Worm (Caenorhabditis elegans) whole organism, late embryonic: ENCODE measurements around the gene mdt-1.2.
A peak's percentile ranks its signal among the peaks of the same experiment; 100 is the strongest.
"Not testable (repeated sequence)": the region's sequence is repeated elsewhere in the genome, so short reads cannot be mapped to it uniquely, and the experiment has no call there.

ENCODE experiments used
- C38D4.7 ChIP-seq: fragments of 200-800 bp; sonication (Bioruptor generic); optimal IDR thresholded peaks from 2 replicates; lab custom pipeline; 2018; ENCODE audit warnings: mild to moderate bottlenecking, missing genetic modification characterization, moderate library complexity, missing compliant biosample characterization
- F13H6.1 ChIP-seq: sonication (generic microtip); optimal IDR thresholded peaks from 2 replicates; lab custom pipeline; 2016; ENCODE audit warnings: missing genetic modification characterization, missing compliant biosample characterization
- ceh-14 ChIP-seq: sonication (generic microtip); optimal IDR thresholded peaks from 2 replicates; lab custom pipeline; 2016; ENCODE audit warnings: missing genotype, missing genetic modification characterization, missing compliant biosample characterization
- ceh-2 ChIP-seq: sonication (generic microtip); optimal IDR thresholded peaks from 2 replicates; lab custom pipeline; 2016; ENCODE audit warnings: missing genotype, missing genetic modification characterization, missing compliant biosample characterization
- ceh-24 ChIP-seq: sonication (generic microtip); optimal IDR thresholded peaks from 2 replicates; lab custom pipeline; 2016; ENCODE audit warnings: mild to moderate bottlenecking, missing genetic modification characterization, missing compliant biosample characterization
- ceh-30 ChIP-seq: fragments of 150-350 bp; optimal IDR thresholded peaks from 2 replicates; lab custom pipeline; 2014; ENCODE audit warnings: missing biosample characterization, missing genetic modification characterization
- ceh-48 ChIP-seq: sonication (generic microtip); optimal IDR thresholded peaks from 2 replicates; lab custom pipeline; 2016; ENCODE audit warnings: missing genetic modification characterization, inconsistent platforms, missing compliant biosample characterization
- ceh-6 ChIP-seq: fragments of 200-800 bp; sonication (Bioruptor generic); optimal IDR thresholded peaks from 2 replicates; lab custom pipeline; 2018; ENCODE audit warnings: mild to moderate bottlenecking, missing genetic modification characterization, missing compliant biosample characterization
- ceh-9 ChIP-seq: sonication (generic microtip); optimal IDR thresholded peaks from 2 replicates; lab custom pipeline; 2016; ENCODE audit warnings: mild to moderate bottlenecking, missing genetic modification characterization, inconsistent platforms, missing compliant biosample characterization
- dve-1 ChIP-seq: sonication (generic microtip); optimal IDR thresholded peaks from 2 replicates; lab custom pipeline; 2017; ENCODE audit warnings: antibody characterized with exemption, mild to moderate bottlenecking, missing genetic modification characterization, missing compliant biosample characterization
- elt-2 ChIP-seq: sonication (generic microtip); optimal IDR thresholded peaks from 2 replicates; lab custom pipeline; 2016; ENCODE audit warnings: missing genetic modification reagents, missing genetic modification characterization, missing compliant biosample characterization
- elt-4 ChIP-seq: sonication (generic microtip); optimal IDR thresholded peaks from 2 replicates; lab custom pipeline; 2016; ENCODE audit warnings: missing genetic modification characterization, missing compliant biosample characterization
- eyg-1 ChIP-seq: sonication (generic microtip); optimal IDR thresholded peaks from 2 replicates; lab custom pipeline; 2016; ENCODE audit warnings: missing genotype, missing genetic modification characterization, missing compliant biosample characterization
- fax-1 ChIP-seq: sonication (generic microtip); optimal IDR thresholded peaks from 2 replicates; lab custom pipeline; 2016; ENCODE audit warnings: missing genotype, missing genetic modification characterization, missing compliant biosample characterization
- fkh-10 ChIP-seq: fragments of 150-350 bp; optimal IDR thresholded peaks from 2 replicates; lab custom pipeline; 2014; ENCODE audit warnings: missing biosample characterization, missing genetic modification reagents, missing genetic modification characterization
- hlh-13 ChIP-seq: fragments of 200-800 bp; sonication (Bioruptor generic); optimal IDR thresholded peaks from 2 replicates; lab custom pipeline; 2018; ENCODE audit warnings: mild to moderate bottlenecking, missing genetic modification characterization, missing compliant biosample characterization
- hlh-6 ChIP-seq: sonication (generic microtip); optimal IDR thresholded peaks from 2 replicates; lab custom pipeline; 2016; ENCODE audit warnings: missing genotype, missing genetic modification characterization, missing compliant biosample characterization
- lin-11 ChIP-seq: fragments of 200-800 bp; sonication (Bioruptor generic); optimal IDR thresholded peaks from 2 replicates; lab custom pipeline; 2018; ENCODE audit warnings: mild to moderate bottlenecking, missing genetic modification characterization, missing compliant biosample characterization
- madf-2 ChIP-seq: sonication (generic microtip); optimal IDR thresholded peaks from 2 replicates; lab custom pipeline; 2017; ENCODE audit warnings: missing genetic modification characterization, missing compliant biosample characterization
- mec-3 ChIP-seq: sonication (generic microtip); optimal IDR thresholded peaks from 2 replicates; lab custom pipeline; 2016; ENCODE audit warnings: borderline replicate concordance, missing genetic modification characterization, missing compliant biosample characterization
- odd-2 ChIP-seq: sonication (generic microtip); optimal IDR thresholded peaks from 2 replicates; lab custom pipeline; 2017; ENCODE audit warnings: antibody characterized with exemption, mild to moderate bottlenecking, missing genetic modification characterization, missing compliant biosample characterization
- pax-1 ChIP-seq: fragments of 150-350 bp; optimal IDR thresholded peaks from 2 replicates; lab custom pipeline; 2014; ENCODE audit warnings: missing biosample characterization, missing genetic modification characterization
- pha-4 ChIP-seq: fragments of 150-350 bp; optimal IDR thresholded peaks from 2 replicates; lab custom pipeline; 2018; ENCODE audit warnings: missing biosample characterization, missing genetic modification reagents, missing genetic modification characterization
- pqm-1 ChIP-seq: sonication (generic microtip); optimal IDR thresholded peaks from 2 replicates; lab custom pipeline; 2016; ENCODE audit warnings: missing genetic modification characterization, missing compliant biosample characterization
- pros-1 ChIP-seq: fragments of 150-350 bp; optimal IDR thresholded peaks from 2 replicates; lab custom pipeline; 2014; ENCODE audit warnings: missing biosample characterization, missing genetic modification reagents, missing genetic modification characterization
- rnt-1 ChIP-seq: sonication (generic microtip); optimal IDR thresholded peaks from 2 replicates; lab custom pipeline; 2016; ENCODE audit warnings: missing genetic modification characterization, missing compliant biosample characterization
- sdc-2 ChIP-seq: sonication (generic microtip); optimal IDR thresholded peaks from 2 replicates; lab custom pipeline; 2016; ENCODE audit warnings: missing genotype, missing genetic modification characterization, missing compliant biosample characterization
- sox-2 ChIP-seq: fragments of 200-800 bp; sonication (Bioruptor generic); IDR thresholded peaks from 2 replicates; pipeline ENCODE4 v1.3.6; 2022; ENCODE audit warnings: missing genetic modification reagents, missing genetic modification characterization, missing compliant biosample characterization
- syd-9 ChIP-seq: sonication (generic microtip); optimal IDR thresholded peaks from 2 replicates; lab custom pipeline; 2016; ENCODE audit warnings: mild to moderate bottlenecking, missing genetic modification characterization, moderate library complexity, missing compliant biosample characterization
- unc-3 ChIP-seq, 2 experiments: fragments of 200-800 bp in 1 of 2; sonication (Bioruptor generic) in 1 of 2; sonication (generic microtip) in 1 of 2; conservative IDR thresholded peaks in 1 of 2; optimal IDR thresholded peaks in 1 of 2; 2 replicates each; pipeline versions ENCODE4 v1.3.6 to Lab custom; 2016 to 2022; ENCODE audit warnings: missing compliant biosample characterization in 2 of 2, missing genetic modification characterization in 2 of 2, missing genetic modification reagents in 1 of 2
- unc-42 ChIP-seq: sonication (generic microtip); optimal IDR thresholded peaks from 2 replicates; lab custom pipeline; 2016; ENCODE audit warnings: missing genotype, missing genetic modification characterization, missing compliant biosample characterization
- unc-55 ChIP-seq: sonication (generic microtip); optimal IDR thresholded peaks from 2 replicates; lab custom pipeline; 2017; ENCODE audit warnings: missing biosample characterization, missing genetic modification reagents, missing genetic modification characterization
- zip-5 ChIP-seq: sonication (generic microtip); optimal IDR thresholded peaks from 2 replicates; lab custom pipeline; 2016; ENCODE audit warnings: missing genetic modification characterization, missing compliant biosample characterization
- ztf-16 ChIP-seq: sonication (generic microtip); optimal IDR thresholded peaks from 2 replicates; lab custom pipeline; 2017; ENCODE audit warnings: missing genetic modification characterization, missing compliant biosample characterization

The mdt-1.2 gene

DNA sequence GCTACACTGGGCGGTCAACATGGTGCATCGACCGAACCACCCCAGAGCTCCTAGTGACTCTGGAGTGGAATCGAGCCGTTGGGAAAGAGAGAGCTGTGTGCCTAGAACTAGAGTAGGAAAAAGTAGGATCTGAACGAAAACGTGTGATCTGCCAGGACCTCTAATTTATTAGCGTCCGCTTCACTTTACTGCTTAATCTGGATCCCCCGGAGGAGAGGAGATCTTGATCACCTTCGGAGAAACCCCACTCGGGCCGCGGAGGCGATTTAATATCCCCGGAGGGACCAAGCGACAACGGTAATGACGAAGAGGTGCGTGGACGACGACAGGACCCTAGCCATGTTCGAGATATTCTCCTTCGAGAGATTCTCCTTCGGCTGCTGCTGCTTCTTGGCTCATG is 34.0 kb upstream of the mdt-1.2 start, which contains the start of gene K09E3.2:
Gene K09E3.2 (plus strand): TSS at position 301 of the 400 bp plus-strand sequence.
- not testable (repeated sequence) for TF ChIP-seq ceh-24, F13H6.1, pha-4 (tag; lab: Kevin White, UChicago)

DNA sequence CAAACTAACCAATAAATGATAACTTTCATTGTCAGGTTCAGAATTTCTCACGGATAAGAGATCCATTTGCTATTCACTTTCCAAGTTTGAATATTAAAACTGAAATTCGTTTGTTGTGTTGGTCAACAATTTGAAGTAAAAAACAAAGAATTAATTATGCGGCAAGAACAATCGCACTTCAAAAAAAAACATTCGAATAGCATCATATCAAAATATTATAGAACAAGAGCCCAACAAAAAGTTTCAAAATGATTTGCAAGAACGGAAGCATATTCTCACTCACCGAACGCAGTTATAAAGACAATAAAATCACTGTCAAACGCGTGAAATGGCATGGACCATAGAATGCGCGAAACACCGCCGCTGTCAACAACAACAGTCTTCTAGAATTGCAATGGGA is 16.9 kb upstream of the mdt-1.2 start, which contains the start of gene K09E3.7:
Gene K09E3.7 (minus strand): TSS at position 101 of the 400 bp plus-strand sequence.
- no peak for TF ChIP-seq fax-1 (tag; lab: Kevin White, UChicago)
- no peak for TF ChIP-seq ceh-14
- no peak for TF ChIP-seq odd-2 (tag; lab: Kevin White, UChicago)
- TF ChIP-seq pqm-1 (tag; lab: Kevin White, UChicago), result no peak
- TF ChIP-seq mec-3 (tag; lab: Kevin White, UChicago), result no peak
- no peak for TF ChIP-seq zip-5 (tag; lab: Kevin White, UChicago)
- no peak for TF ChIP-seq ceh-9 (tag; lab: Kevin White, UChicago)
- no peak for TF ChIP-seq ceh-6 (GFP tag; lab: Kevin White, UChicago)
- TF ChIP-seq unc-3 (GFP tag; conservative IDR thresholded peaks at IDR 0.05; lab: Robert Waterston, UW), result no peak
- no peak for TF ChIP-seq unc-3 (tag; optimal IDR thresholded peaks at IDR 0.05; lab: Kevin White, UChicago)
- no peak for TF ChIP-seq syd-9 (tag; lab: Kevin White, UChicago)
- TF ChIP-seq dve-1 (tag; lab: Kevin White, UChicago), result no peak
- no peak for TF ChIP-seq C38D4.7 (GFP tag; lab: Kevin White, UChicago)
- TF ChIP-seq ztf-16, result no peak
- TF ChIP-seq pros-1 (tag; lab: Kevin White, UChicago), result no peak

DNA sequence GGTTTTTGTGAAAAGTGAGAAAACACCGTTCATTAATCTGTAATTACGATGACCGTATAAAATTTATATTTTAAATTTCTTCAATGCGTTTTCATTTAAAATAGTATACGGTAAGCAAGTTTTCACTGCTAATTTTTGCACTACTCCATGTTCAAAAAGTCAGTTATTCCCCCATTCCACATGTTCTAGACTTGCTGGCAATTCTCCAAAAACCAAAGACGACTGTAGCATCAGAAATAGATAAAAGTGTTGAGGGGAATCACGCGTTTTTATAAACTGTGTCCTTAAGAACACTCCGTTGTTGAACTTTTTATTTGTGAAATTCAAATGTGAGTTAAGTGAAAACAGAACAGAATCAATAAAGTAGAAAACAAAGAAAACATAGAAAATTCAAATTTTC is 15.6 kb upstream of the mdt-1.2 start:
- TF ChIP-seq rnt-1 (tag; lab: Kevin White, UChicago) (no peak), ceh-48 (tag; lab: Kevin White, UChicago) (no peak), eyg-1 (tag; lab: Kevin White, UChicago) (no peak), ceh-2 (tag; lab: Kevin White, UChicago) (no peak), madf-2 (tag; lab: Kevin White, UChicago) (no peak), unc-42 (no peak), pros-1 (tag; lab: Kevin White, UChicago) (no peak), pax-1 (tag; lab: Kevin White, UChicago) (no peak), sox-2 (GFP tag; lab: Robert Waterston, UW) (no peak), ceh-24 (tag; lab: Kevin White, UChicago) (no peak), hlh-13 (no peak), sdc-2 (tag; lab: Kevin White, UChicago) (no peak), mec-3 (tag; lab: Kevin White, UChicago) (no peak), hlh-6 (tag; lab: Kevin White, UChicago) (no peak)

DNA sequence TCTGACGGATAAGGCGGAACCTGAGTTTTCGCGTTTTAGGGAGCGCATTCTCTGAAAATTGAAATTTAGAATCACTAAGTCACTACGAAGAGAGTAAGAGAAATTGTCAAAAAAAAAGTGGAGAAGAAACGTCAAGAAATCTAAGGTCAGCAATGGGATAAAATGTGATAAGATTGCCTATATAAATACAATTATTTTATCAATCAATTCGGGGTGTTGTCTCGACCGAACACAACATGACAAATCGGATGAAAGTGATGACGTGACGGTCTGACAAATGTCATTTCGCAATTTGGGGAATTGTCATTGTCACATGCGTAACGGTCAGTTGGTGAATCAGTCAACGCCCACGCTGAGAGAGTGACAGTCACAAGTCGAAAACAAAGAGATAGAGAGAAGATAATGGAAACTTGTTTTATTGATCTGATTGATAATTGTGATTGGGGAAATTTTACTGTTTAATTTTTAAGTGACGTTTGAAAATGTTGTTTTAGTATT is 13.2 kb upstream of the mdt-1.2 start, which contains the start of gene cnp-3:
Gene cnp-3 (minus strand): TSS at position 51 of the 498 bp plus-strand sequence.
- TF ChIP-seq lin-11 (tag; lab: Kevin White, UChicago) (no peak), ceh-14 (no peak), unc-55 (GFP tag; lab: Kevin White, UChicago) (peak; percentile 49)

DNA sequence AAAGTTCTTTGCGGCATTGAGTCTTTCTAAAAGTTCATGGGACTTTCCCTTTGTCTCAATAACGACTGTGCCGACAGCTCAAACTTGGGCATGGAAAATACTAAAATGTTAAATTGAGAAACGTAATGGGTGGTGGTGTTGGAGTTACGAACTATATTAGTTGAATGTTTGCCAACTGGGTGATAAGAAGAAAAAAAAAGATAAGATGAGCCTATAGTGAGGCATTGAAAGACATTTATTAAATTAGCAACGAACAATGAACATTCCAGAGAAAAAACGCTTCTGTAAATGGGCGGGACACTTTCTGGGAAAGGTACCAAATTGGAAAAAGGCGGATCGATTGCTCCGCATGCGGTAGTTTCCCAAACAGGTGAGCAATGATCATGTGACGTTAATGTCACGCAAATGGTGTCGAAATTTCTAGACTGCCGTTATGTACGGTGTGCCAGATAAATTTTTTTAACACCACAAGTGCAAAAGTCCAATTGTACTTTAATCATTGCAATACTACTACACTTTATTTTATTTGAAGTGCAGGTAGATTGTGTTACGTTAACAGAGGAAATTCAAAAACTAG is 12.0 kb upstream of the mdt-1.2 start:
- TF ChIP-seq fkh-10 (GFP tag; lab: Kevin White, UChicago), result no peak
- TF ChIP-seq elt-2 (tag; lab: Kevin White, UChicago), result peak; percentile 77
- TF ChIP-seq ceh-30 (tag; lab: Kevin White, UChicago), result no peak
- TF ChIP-seq elt-4 (tag; lab: Kevin White, UChicago), result no peak
- TF ChIP-seq unc-55 (GFP tag; lab: Kevin White, UChicago), result no peak
- no peak for TF ChIP-seq F13H6.1 (tag; lab: Kevin White, UChicago)
